Fruit fly (Drosophila melanogaster): Measurements from ENCODE around the gene CG43773.
A peak's percentile ranks its signal among the peaks of the same experiment; 100 is the strongest.

CG43773 gene

DNA sequence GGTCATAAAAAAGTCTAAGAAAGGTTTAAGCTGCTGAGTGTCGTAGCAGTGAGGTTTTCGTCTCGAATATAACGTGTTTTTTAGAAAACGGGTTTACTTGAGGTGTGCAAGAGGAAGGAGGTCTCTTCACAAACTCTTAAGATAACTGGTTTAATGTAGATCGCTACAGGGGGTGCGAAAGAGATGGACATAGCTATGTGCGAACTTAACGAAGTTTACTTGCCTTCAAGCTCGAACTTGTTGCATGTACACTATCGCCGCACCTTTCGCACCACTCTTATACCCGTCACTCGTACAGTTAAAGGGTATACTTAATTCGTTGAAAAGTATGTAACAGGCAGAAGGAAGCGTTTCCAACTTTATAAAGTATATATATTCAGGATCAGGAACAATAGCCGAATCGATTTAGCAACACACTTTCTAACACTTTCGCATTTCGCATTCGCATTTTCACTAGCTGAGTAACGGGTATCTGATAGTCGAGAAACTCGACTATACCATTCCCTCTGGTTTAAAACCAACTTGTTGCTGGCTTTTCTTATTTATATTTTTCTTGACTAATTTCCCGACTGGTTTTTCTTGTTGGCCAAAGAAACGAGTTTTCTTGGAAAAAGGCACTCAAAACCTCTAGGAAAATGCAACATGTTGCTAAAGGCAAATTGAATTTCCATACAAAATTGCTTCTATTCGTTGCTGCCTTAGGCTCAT lies 22.9 kb downstream of the CG43773 start (continued):
- peak; percentile 50 for TF ChIP-seq CG43689 (GFP tag; IDR thresholded peaks at IDR 0.05)
- TF ChIP-seq zfh2 (GFP tag; optimal IDR thresholded peaks at IDR 0.05): peak; percentile 19
- TF ChIP-seq az2 (GFP tag; optimal IDR thresholded peaks at IDR 0.05): peak; percentile 84
- TF ChIP-seq NC2α (GFP tag; optimal IDR thresholded peaks at IDR 0.05): peak; percentile 67
- peak; percentile 89 for TF ChIP-seq Ptx1 (GFP tag; IDR thresholded peaks at IDR 0.05)
- no peak for TF ChIP-seq fru (optimal IDR thresholded peaks at IDR 0.05)
- TF ChIP-seq CG17186 (GFP tag; optimal IDR thresholded peaks at IDR 0.05): no peak
- TF ChIP-seq Nf-YB (GFP tag; optimal IDR thresholded peaks at IDR 0.05): peak; percentile 63
- peak; percentile 85 for TF ChIP-seq CG14710 (tag; optimal IDR thresholded peaks at IDR 0.05)
- TF ChIP-seq nmo (GFP tag; optimal IDR thresholded peaks at IDR 0.05): peak; percentile 92
- TF ChIP-seq psq (GFP tag; optimal IDR thresholded peaks at IDR 0.05): peak; percentile 48
- peak; percentile 45 for TF ChIP-seq abd-A (tag; optimal IDR thresholded peaks at IDR 0.05)
- TF ChIP-seq CG18599 (GFP tag; optimal IDR thresholded peaks at IDR 0.05): peak; percentile 74
- TF ChIP-seq grau (tag; optimal IDR thresholded peaks at IDR 0.05): peak; percentile 84
- peak; percentile 84 for TF ChIP-seq tin (GFP tag; optimal IDR thresholded peaks at IDR 0.05)
- TF ChIP-seq row (GFP tag; IDR thresholded peaks at IDR 0.05): peak; percentile 91
- TF ChIP-seq hkb (optimal IDR thresholded peaks at IDR 0.05): no peak
- TF ChIP-seq hkb (GFP tag; IDR thresholded peaks at IDR 0.05): peak; percentile 83
- TF ChIP-seq CG7786 (GFP tag; optimal IDR thresholded peaks at IDR 0.05): peak; percentile 52
- TF ChIP-seq tio (GFP tag; optimal IDR thresholded peaks at IDR 0.05): peak; percentile 77
- peak; percentile 33; the same call in 1 of the 3 replicates for TF ChIP-seq sr (GFP tag; IDR thresholded peaks at IDR 0.05)
- TF ChIP-seq CG18262 (tag; optimal IDR thresholded peaks at IDR 0.05): peak; percentile 92
- TF ChIP-seq sc (optimal IDR thresholded peaks at IDR 0.05): no peak
- peak; percentile 86 for TF ChIP-seq sc (GFP tag; optimal IDR thresholded peaks at IDR 0.05)
- peak; percentile 71 for TF ChIP-seq Atf-2 (GFP tag; optimal IDR thresholded peaks at IDR 0.05)
- TF ChIP-seq ab (GFP tag; optimal IDR thresholded peaks at IDR 0.05): peak; percentile 64
- peak; percentile 84 for TF ChIP-seq CG8388 (GFP tag; optimal IDR thresholded peaks at IDR 0.05)
- peak; percentile 67 for TF ChIP-seq CG17612 (GFP tag; IDR thresholded peaks at IDR 0.05)
- peak; percentile 40 for TF ChIP-seq fu2 (GFP tag; optimal IDR thresholded peaks at IDR 0.05)
- TF ChIP-seq NK7.1 (GFP tag; optimal IDR thresholded peaks at IDR 0.05): peak; percentile 55
- TF ChIP-seq bowl (GFP tag; IDR thresholded peaks at IDR 0.05): peak; percentile 71; the same call in 1 of the 2 replicates
- TF ChIP-seq Fer1 (GFP tag; optimal IDR thresholded peaks at IDR 0.05): peak; percentile 26
- no peak for TF ChIP-seq YL-1 (GFP tag; optimal IDR thresholded peaks at IDR 0.05)
- TF ChIP-seq Eip74EF (GFP tag; optimal IDR thresholded peaks at IDR 0.05): peak in 1 of 2 experiments; percentile 73
- peak; percentile 60 for TF ChIP-seq CG6254 (GFP tag; optimal IDR thresholded peaks at IDR 0.05)
- TF ChIP-seq sd (tag; optimal IDR thresholded peaks at IDR 0.05): peak; percentile 3
- peak; percentile 31 for TF ChIP-seq CG7745 (tag; optimal IDR thresholded peaks at IDR 0.05)
- TF ChIP-seq Ets97D (GFP tag; optimal IDR thresholded peaks at IDR 0.05): peak; percentile 42
- TF ChIP-seq pita (GFP tag; optimal IDR thresholded peaks at IDR 0.05): no peak
- TF ChIP-seq Max (GFP tag; optimal IDR thresholded peaks at IDR 0.05): peak; percentile 67
- peak; percentile 95 for TF ChIP-seq mld (GFP tag; IDR thresholded peaks at IDR 0.05; ENCODE audit: partially characterized antibody)
- no peak for TF ChIP-seq ftz-f1 (GFP tag; optimal IDR thresholded peaks at IDR 0.05)
- TF ChIP-seq fd64A (GFP tag; optimal IDR thresholded peaks at IDR 0.05): peak; percentile 66
- TF ChIP-seq jigr1 (GFP tag; IDR thresholded peaks at IDR 0.05): peak; percentile 69; the same call in 2 of the 3 replicates
- TF ChIP-seq gro (GFP tag; optimal IDR thresholded peaks at IDR 0.05): peak; percentile 43
- no peak for TF ChIP-seq C15 (GFP tag; IDR thresholded peaks at IDR 0.05)
- TF ChIP-seq bbx (GFP tag; IDR thresholded peaks at IDR 0.05; ENCODE audit: partially characterized antibody): peak; percentile 78
- TF ChIP-seq B-H1 (GFP tag; IDR thresholded peaks at IDR 0.05): peak; percentile 59; the same call in 2 of the 3 replicates
- TF ChIP-seq Dp (GFP tag; optimal IDR thresholded peaks at IDR 0.05): no peak
- TF ChIP-seq CG16813 (GFP tag; IDR thresholded peaks at IDR 0.05; ENCODE audit: partially characterized antibody): peak; percentile 93

All from whole organism, embryonic.